Worm (Caenorhabditis elegans) whole organism, L1 larva: Measurements from ENCODE around the gene his-59.

Source experiments
- C16A3.4 ChIP-seq: fragments of 150-350 bp; optimal IDR thresholded peaks from 2 replicates; lab custom pipeline; 2014; ENCODE audit warnings: missing biosample characterization, missing genetic modification characterization
- aha-1 ChIP-seq: fragments of 150-350 bp; optimal IDR thresholded peaks from 2 replicates; lab custom pipeline; 2014; ENCODE audit warnings: missing biosample characterization, missing genetic modification characterization
- blmp-1 ChIP-seq: fragments of 150-350 bp; optimal IDR thresholded peaks from 2 replicates; lab custom pipeline; 2014; ENCODE audit warnings: missing biosample characterization, missing genetic modification characterization
- ceh-8 ChIP-seq: fragments of 200-800 bp; sonication (Bioruptor generic); optimal IDR thresholded peaks from 2 replicates; lab custom pipeline; 2018; ENCODE audit warnings: mild to moderate bottlenecking, missing genetic modification characterization, moderate library complexity, missing compliant biosample characterization
- ceh-90 ChIP-seq: sonication (generic microtip); optimal IDR thresholded peaks from 2 replicates; lab custom pipeline; 2016; ENCODE audit warnings: missing genetic modification characterization, missing compliant biosample characterization
- dpl-1 ChIP-seq, 3 experiments: fragments of 150-350 bp in 2 of 3; sonication (generic microtip) in 1 of 3; optimal IDR thresholded peaks; 2 replicates each; lab custom pipeline; 2014 to 2017; ENCODE audit warnings: missing biosample characterization in 3 of 3, missing genetic modification characterization in 3 of 3, missing genetic modification reagents in 3 of 3
- egl-13 ChIP-seq: sonication (generic microtip); optimal IDR thresholded peaks from 2 replicates; lab custom pipeline; 2016; ENCODE audit warnings: missing genotype, missing genetic modification reagents, missing genetic modification characterization, missing compliant biosample characterization
- egl-27 ChIP-seq, 2 experiments: fragments of 150-350 bp in 1 of 2; sonication (generic microtip); optimal IDR thresholded peaks; 3 replicates each; lab custom pipeline; 2017 to 2018; ENCODE audit warnings: missing biosample characterization in 2 of 2, missing genetic modification characterization in 2 of 2, missing genetic modification reagents in 2 of 2
- elt-3 ChIP-seq, 6 experiments: fragments of 150-350 bp in 1 of 6; sonication (generic microtip); optimal IDR thresholded peaks; 2 replicates each; lab custom pipeline; 2017 to 2018; ENCODE audit warnings: missing biosample characterization in 6 of 6, missing genetic modification characterization in 6 of 6, inconsistent platforms in 1 of 6
- ets-5 ChIP-seq: fragments of 200-800 bp; sonication (Bioruptor generic); IDR thresholded peaks from 2 replicates; pipeline ENCODE4 v1.3.6; 2022; ENCODE audit warnings: missing genetic modification characterization, missing compliant biosample characterization
- fkh-10 ChIP-seq: sonication (generic microtip); optimal IDR thresholded peaks from 2 replicates; lab custom pipeline; 2017; ENCODE audit warnings: missing biosample characterization, missing genetic modification reagents, missing genetic modification characterization
- fkh-8 ChIP-seq: sonication (generic microtip); optimal IDR thresholded peaks from 2 replicates; lab custom pipeline; 2016; ENCODE audit warnings: mild to moderate bottlenecking, missing genetic modification characterization, missing compliant biosample characterization
- fos-1 ChIP-seq: fragments of 150-350 bp; optimal IDR thresholded peaks from 2 replicates; lab custom pipeline; 2014; ENCODE audit warnings: missing biosample characterization, missing genetic modification characterization
- hlh-17 ChIP-seq: fragments of 200-800 bp; sonication (Bioruptor generic); optimal IDR thresholded peaks from 2 replicates; lab custom pipeline; 2018; ENCODE audit warnings: missing genetic modification characterization, mild to moderate bottlenecking, missing compliant biosample characterization, moderate library complexity, borderline replicate concordance
- lin-13 ChIP-seq: fragments of 150-350 bp; optimal IDR thresholded peaks from 2 replicates; lab custom pipeline; 2014; ENCODE audit warnings: missing biosample characterization, missing genetic modification reagents, missing genetic modification characterization
- lin-14 ChIP-seq: fragments of 200-800 bp; sonication (Bioruptor generic); optimal IDR thresholded peaks from 2 replicates; lab custom pipeline; 2018; ENCODE audit warnings: mild to moderate bottlenecking, missing genetic modification characterization, moderate library complexity, missing compliant biosample characterization
- lin-15B ChIP-seq: fragments of 150-350 bp; sonication (generic microtip); optimal IDR thresholded peaks from 3 replicates; lab custom pipeline; 2014; ENCODE audit warnings: missing biosample characterization, missing genetic modification characterization
- lin-35 ChIP-seq, 2 experiments: fragments of 150-350 bp; optimal IDR thresholded peaks; 2 replicates each; lab custom pipeline; 2014; ENCODE audit warnings: missing biosample characterization in 2 of 2, missing genetic modification characterization in 2 of 2, missing genetic modification reagents in 2 of 2
- mdl-1 ChIP-seq, 2 experiments: fragments of 150-350 bp; optimal IDR thresholded peaks; 2 replicates each; lab custom pipeline; 2014 to 2017; ENCODE audit warnings: missing biosample characterization in 2 of 2, missing genetic modification characterization in 2 of 2, inconsistent platforms in 1 of 2
- nhr-11 ChIP-seq: fragments of 150-350 bp; optimal IDR thresholded peaks from 2 replicates; lab custom pipeline; 2014; ENCODE audit warnings: missing biosample characterization, missing genetic modification characterization
- nhr-20 ChIP-seq: sonication (generic microtip); optimal IDR thresholded peaks from 2 replicates; lab custom pipeline; 2016; ENCODE audit warnings: mild to moderate bottlenecking, missing genetic modification characterization, missing compliant biosample characterization
- nhr-47 ChIP-seq: sonication (generic microtip); optimal IDR thresholded peaks from 2 replicates; lab custom pipeline; 2016; ENCODE audit warnings: mild to moderate bottlenecking, missing genetic modification characterization, moderate library complexity, missing compliant biosample characterization
- nhr-71 ChIP-seq: sonication (generic microtip); optimal IDR thresholded peaks from 2 replicates; lab custom pipeline; 2016; ENCODE audit warnings: mild to moderate bottlenecking, missing genetic modification characterization, moderate library complexity, missing compliant biosample characterization
- nhr-85 ChIP-seq: sonication (generic microtip); peaks from one replicate; lab custom pipeline; 2016; ENCODE audit warnings: missing genetic modification characterization, inconsistent platforms, missing compliant biosample characterization
- pag-3 ChIP-seq: sonication (generic microtip); optimal IDR thresholded peaks from 2 replicates; lab custom pipeline; 2017; ENCODE audit warnings: missing genetic modification characterization, mild to moderate bottlenecking, missing compliant biosample characterization, antibody characterized with exemption, borderline replicate concordance; ENCODE audit not compliant: insufficient read depth
- pax-3 ChIP-seq: fragments of 200-800 bp; sonication (Bioruptor generic); optimal IDR thresholded peaks from 2 replicates; lab custom pipeline; 2018; ENCODE audit warnings: mild to moderate bottlenecking, missing genetic modification characterization, moderate library complexity, missing compliant biosample characterization
- snpc-4 ChIP-seq: fragments of 150-350 bp; optimal IDR thresholded peaks from 2 replicates; lab custom pipeline; 2014; ENCODE audit warnings: missing biosample characterization, missing genetic modification characterization
- snu-23 ChIP-seq: sonication (generic microtip); optimal IDR thresholded peaks from 2 replicates; lab custom pipeline; 2016; ENCODE audit warnings: missing genetic modification characterization, missing compliant biosample characterization
- sox-4 ChIP-seq: sonication (generic microtip); optimal IDR thresholded peaks from 2 replicates; lab custom pipeline; 2016; ENCODE audit warnings: missing genetic modification characterization, missing compliant biosample characterization
- sup-37 ChIP-seq: fragments of 200-800 bp; sonication (Bioruptor generic); optimal IDR thresholded peaks from 2 replicates; lab custom pipeline; 2018; ENCODE audit warnings: mild to moderate bottlenecking, missing genetic modification characterization, missing compliant biosample characterization
- tbx-2 ChIP-seq: sonication (generic microtip); optimal IDR thresholded peaks from 2 replicates; lab custom pipeline; 2016; ENCODE audit warnings: missing genetic modification characterization, missing compliant biosample characterization
- unc-98 ChIP-seq: fragments of 200-800 bp; sonication (Bioruptor generic); IDR thresholded peaks from 2 replicates; pipeline ENCODE4 v1.3.6; 2022; ENCODE audit warnings: missing genetic modification characterization, missing compliant biosample characterization
- xbp-1 ChIP-seq: sonication (generic microtip); optimal IDR thresholded peaks from 2 replicates; lab custom pipeline; 2016; ENCODE audit warnings: missing genetic modification characterization, missing compliant biosample characterization
- zag-1 ChIP-seq: fragments of 150-350 bp; optimal IDR thresholded peaks from 2 replicates; lab custom pipeline; 2014; ENCODE audit warnings: missing biosample characterization, missing genetic modification characterization
- zip-4 ChIP-seq: fragments of 200-800 bp; sonication (Bioruptor generic); optimal IDR thresholded peaks from 2 replicates; lab custom pipeline; 2018; ENCODE audit warnings: mild to moderate bottlenecking, missing genetic modification characterization, moderate library complexity, missing compliant biosample characterization

The his-59 gene

ce11 chrIV:7453661-7454159 is 34.3 kb upstream of the his-59 start (continued):
- TF ChIP-seq ceh-8 (GFP tag; lab: Kevin White, UChicago) (peak; percentile 28), fos-1 (tag; lab: Kevin White, UChicago) (no peak), fkh-10 (GFP tag; lab: Kevin White, UChicago) (peak; percentile 16), nhr-71 (tag; lab: Kevin White, UChicago) (no peak)

- TF ChIP-seq nhr-11 (no peak), xbp-1 (tag; lab: Kevin White, UChicago) (no peak), blmp-1 (tag; lab: Kevin White, UChicago) (peak; percentile 60), lin-35 (GFP tag; optimal IDR thresholded peaks at IDR 0.05; lab: Kevin White, UChicago) (no peak), egl-27 (tag; optimal IDR thresholded peaks at IDR 0.05; lab: Kevin White, UChicago) (no peak)
Observed at ce11 chrIV:7454890-7455289, 33.2 kb upstream of the his-59 start.

- no peak for TF ChIP-seq fkh-8
- no peak for TF ChIP-seq ceh-90 (tag; lab: Kevin White, UChicago)
- TF ChIP-seq nhr-20 (tag; lab: Kevin White, UChicago): no peak
- no peak for TF ChIP-seq dpl-1 (GFP tag; optimal IDR thresholded peaks at IDR 0.05; lab: Kevin White, UChicago)
- TF ChIP-seq ets-5 (GFP tag; lab: Robert Waterston, UW): no peak
- no peak for TF ChIP-seq snu-23 (GFP tag; lab: Kevin White, UChicago)
- no peak for TF ChIP-seq aha-1 (tag; lab: Kevin White, UChicago)
- TF ChIP-seq sox-4 (tag; lab: Kevin White, UChicago): no peak
- no peak for TF ChIP-seq lin-14 (GFP tag; lab: Kevin White, UChicago)
- TF ChIP-seq pax-3: no peak
- TF ChIP-seq nhr-85 (tag; lab: Kevin White, UChicago): no peak
- no peak for TF ChIP-seq snpc-4
- TF ChIP-seq C16A3.4 (tag; lab: Kevin White, UChicago): no peak
- no peak for TF ChIP-seq hlh-17 (GFP tag; lab: Kevin White, UChicago)
- TF ChIP-seq, all 84 proteins: peak for 0
Observed at ce11 chrIV:7456225-7456624, 31.8 kb upstream of the his-59 start, which contains the start of gene F13B6.1. F13B6.1 (plus strand) TSS chrIV:7456525.

- TF ChIP-seq C16A3.4 (tag; lab: Kevin White, UChicago) (no peak), unc-98 (GFP tag; lab: Robert Waterston, UW) (no peak), lin-13 (GFP tag; lab: Kevin White, UChicago) (no peak), hlh-17 (GFP tag; lab: Kevin White, UChicago) (no peak), pag-3 (no peak), zag-1 (tag; lab: Kevin White, UChicago) (no peak), ceh-8 (GFP tag; lab: Kevin White, UChicago) (no peak), lin-15B (tag; lab: Kevin White, UChicago) (no peak), zip-4 (GFP tag; lab: Kevin White, UChicago) (no peak), elt-3 (tag; optimal IDR thresholded peaks at IDR 0.05; lab: Kevin White, UChicago) (no peak), dpl-1 (GFP tag; optimal IDR thresholded peaks at IDR 0.05; lab: Kevin White, UChicago) (no peak), sup-37 (no peak), mdl-1 (tag; optimal IDR thresholded peaks at IDR 0.05; lab: Kevin White, UChicago) (no peak)
Observed at ce11 chrIV:7460225-7460624, 27.8 kb upstream of the his-59 start, which contains the start of gene F13B6.2. F13B6.2 (minus strand) TSS chrIV:7460325.

- TF ChIP-seq tbx-2 (no peak), lin-35 (GFP tag; optimal IDR thresholded peaks at IDR 0.05; lab: Kevin White, UChicago) (no peak), pag-3 (no peak), snu-23 (GFP tag; lab: Kevin White, UChicago) (no peak), nhr-47 (no peak), egl-13 (tag; lab: Kevin White, UChicago) (no peak)
Observed at ce11 chrIV:7465857-7466256, 22.2 kb upstream of the his-59 start, which contains the start of gene F13B6.3. F13B6.3 (minus strand) TSS chrIV:7465957.
